Worm (Caenorhabditis elegans) whole organism, late embryonic: Measurements from ENCODE around the gene gcy-11.

Source experiments
- K09A11.1 ChIP-seq: sonication (generic microtip); optimal IDR thresholded peaks from 2 replicates; lab custom pipeline; 2017; ENCODE audit warnings: antibody characterized with exemption, mild to moderate bottlenecking, missing genetic modification characterization, missing compliant biosample characterization; ENCODE audit not compliant: insufficient read depth
- T23F11.4 ChIP-seq: fragments of 200-800 bp; sonication (Bioruptor generic); optimal IDR thresholded peaks from 2 replicates; lab custom pipeline; 2018; ENCODE audit warnings: mild to moderate bottlenecking, missing genetic modification characterization, missing compliant biosample characterization
- ama-1 ChIP-seq: fragments of 150-350 bp; optimal IDR thresholded peaks from 2 replicates; lab custom pipeline; 2014
- ceh-14 ChIP-seq: sonication (generic microtip); optimal IDR thresholded peaks from 2 replicates; lab custom pipeline; 2016; ENCODE audit warnings: missing genotype, missing genetic modification characterization, missing compliant biosample characterization
- ceh-18 ChIP-seq: sonication (generic microtip); optimal IDR thresholded peaks from 2 replicates; lab custom pipeline; 2016; ENCODE audit warnings: missing genetic modification characterization, missing compliant biosample characterization
- ceh-19 ChIP-seq: fragments of 200-800 bp; sonication (Bioruptor generic); optimal IDR thresholded peaks from 2 replicates; lab custom pipeline; 2018; ENCODE audit warnings: mild to moderate bottlenecking, missing genetic modification characterization, missing compliant biosample characterization
- ceh-2 ChIP-seq: sonication (generic microtip); optimal IDR thresholded peaks from 2 replicates; lab custom pipeline; 2016; ENCODE audit warnings: missing genotype, missing genetic modification characterization, missing compliant biosample characterization
- ceh-24 ChIP-seq: sonication (generic microtip); optimal IDR thresholded peaks from 2 replicates; lab custom pipeline; 2016; ENCODE audit warnings: mild to moderate bottlenecking, missing genetic modification characterization, missing compliant biosample characterization
- ceh-31 ChIP-seq: sonication (generic microtip); optimal IDR thresholded peaks from 2 replicates; lab custom pipeline; 2016; ENCODE audit warnings: missing genetic modification characterization, missing compliant biosample characterization
- ceh-45 ChIP-seq: fragments of 200-800 bp; sonication (Bioruptor generic); IDR thresholded peaks from 2 replicates; pipeline ENCODE4 v1.3.6; 2022; ENCODE audit warnings: missing genetic modification reagents, missing genetic modification characterization, missing compliant biosample characterization
- ceh-9 ChIP-seq: sonication (generic microtip); optimal IDR thresholded peaks from 2 replicates; lab custom pipeline; 2016; ENCODE audit warnings: mild to moderate bottlenecking, missing genetic modification characterization, inconsistent platforms, missing compliant biosample characterization
- elt-4 ChIP-seq: sonication (generic microtip); optimal IDR thresholded peaks from 2 replicates; lab custom pipeline; 2016; ENCODE audit warnings: missing genetic modification characterization, missing compliant biosample characterization
- ets-4 ChIP-seq: sonication (generic microtip); optimal IDR thresholded peaks from 2 replicates; lab custom pipeline; 2016; ENCODE audit warnings: missing genetic modification characterization, missing compliant biosample characterization
- fkh-10 ChIP-seq: fragments of 150-350 bp; optimal IDR thresholded peaks from 2 replicates; lab custom pipeline; 2014; ENCODE audit warnings: missing biosample characterization, missing genetic modification reagents, missing genetic modification characterization
- fkh-6 ChIP-seq: sonication (generic microtip); optimal IDR thresholded peaks from 2 replicates; lab custom pipeline; 2016; ENCODE audit warnings: missing genetic modification characterization, missing compliant biosample characterization
- hlh-13 ChIP-seq: fragments of 200-800 bp; sonication (Bioruptor generic); optimal IDR thresholded peaks from 2 replicates; lab custom pipeline; 2018; ENCODE audit warnings: mild to moderate bottlenecking, missing genetic modification characterization, missing compliant biosample characterization
- hlh-15 ChIP-seq: sonication (generic microtip); optimal IDR thresholded peaks from 2 replicates; lab custom pipeline; 2016; ENCODE audit warnings: missing genetic modification characterization, missing compliant biosample characterization
- hlh-30 ChIP-seq: sonication (generic microtip); optimal IDR thresholded peaks from 2 replicates; lab custom pipeline; 2017; ENCODE audit warnings: antibody characterized with exemption, missing genetic modification characterization, missing compliant biosample characterization; ENCODE audit not compliant: insufficient read depth
- hlh-8 ChIP-seq: sonication (generic microtip); optimal IDR thresholded peaks from 2 replicates; lab custom pipeline; 2016; ENCODE audit warnings: missing genotype, missing genetic modification characterization, missing compliant biosample characterization
- lim-6 ChIP-seq: sonication (generic microtip); optimal IDR thresholded peaks from 2 replicates; lab custom pipeline; 2016; ENCODE audit warnings: missing genetic modification characterization, missing compliant biosample characterization
- madf-2 ChIP-seq: sonication (generic microtip); optimal IDR thresholded peaks from 2 replicates; lab custom pipeline; 2017; ENCODE audit warnings: missing genetic modification characterization, missing compliant biosample characterization
- mec-3 ChIP-seq: sonication (generic microtip); optimal IDR thresholded peaks from 2 replicates; lab custom pipeline; 2016; ENCODE audit warnings: borderline replicate concordance, missing genetic modification characterization, missing compliant biosample characterization
- nfya-1 ChIP-seq: sonication (generic microtip); optimal IDR thresholded peaks from 2 replicates; lab custom pipeline; 2017; ENCODE audit warnings: missing genetic modification characterization, mild to moderate bottlenecking, missing compliant biosample characterization, antibody characterized with exemption, moderate library complexity
- odd-2 ChIP-seq: sonication (generic microtip); optimal IDR thresholded peaks from 2 replicates; lab custom pipeline; 2017; ENCODE audit warnings: antibody characterized with exemption, mild to moderate bottlenecking, missing genetic modification characterization, missing compliant biosample characterization
- pag-3 ChIP-seq: sonication (generic microtip); optimal IDR thresholded peaks from 2 replicates; lab custom pipeline; 2016; ENCODE audit warnings: missing compliant biosample characterization, missing genetic modification characterization, borderline replicate concordance
- pat-9 ChIP-seq: fragments of 200-800 bp; sonication (Bioruptor generic); optimal IDR thresholded peaks from 2 replicates; lab custom pipeline; 2018; ENCODE audit warnings: mild to moderate bottlenecking, missing genetic modification characterization, moderate library complexity, missing compliant biosample characterization
- pax-1 ChIP-seq: fragments of 150-350 bp; optimal IDR thresholded peaks from 2 replicates; lab custom pipeline; 2014; ENCODE audit warnings: missing biosample characterization, missing genetic modification characterization
- pha-2 ChIP-seq: sonication (generic microtip); optimal IDR thresholded peaks from 2 replicates; lab custom pipeline; 2017; ENCODE audit warnings: mild to moderate bottlenecking, missing genetic modification characterization, missing compliant biosample characterization
- pha-4 ChIP-seq: fragments of 150-350 bp; optimal IDR thresholded peaks from 2 replicates; lab custom pipeline; 2018; ENCODE audit warnings: missing biosample characterization, missing genetic modification reagents, missing genetic modification characterization
- ref-2 ChIP-seq: sonication (generic microtip); optimal IDR thresholded peaks from 2 replicates; lab custom pipeline; 2016; ENCODE audit warnings: missing genetic modification characterization, missing compliant biosample characterization
- rnt-1 ChIP-seq: sonication (generic microtip); optimal IDR thresholded peaks from 2 replicates; lab custom pipeline; 2016; ENCODE audit warnings: missing genetic modification characterization, missing compliant biosample characterization
- sdc-2 ChIP-seq: sonication (generic microtip); optimal IDR thresholded peaks from 2 replicates; lab custom pipeline; 2016; ENCODE audit warnings: missing genotype, missing genetic modification characterization, missing compliant biosample characterization
- sox-2 ChIP-seq: fragments of 200-800 bp; sonication (Bioruptor generic); IDR thresholded peaks from 2 replicates; pipeline ENCODE4 v1.3.6; 2022; ENCODE audit warnings: missing genetic modification reagents, missing genetic modification characterization, missing compliant biosample characterization
- tbx-7 ChIP-seq: sonication (generic microtip); optimal IDR thresholded peaks from 2 replicates; lab custom pipeline; 2016; ENCODE audit warnings: missing genotype, missing genetic modification characterization, missing compliant biosample characterization
- unc-55 ChIP-seq: sonication (generic microtip); optimal IDR thresholded peaks from 2 replicates; lab custom pipeline; 2017; ENCODE audit warnings: missing biosample characterization, missing genetic modification reagents, missing genetic modification characterization
- unc-86 ChIP-seq: sonication (generic microtip); optimal IDR thresholded peaks from 2 replicates; lab custom pipeline; 2016; ENCODE audit warnings: missing genetic modification characterization, missing compliant biosample characterization
- zip-5 ChIP-seq: sonication (generic microtip); optimal IDR thresholded peaks from 2 replicates; lab custom pipeline; 2016; ENCODE audit warnings: missing genetic modification characterization, missing compliant biosample characterization
- ztf-16 ChIP-seq: sonication (generic microtip); optimal IDR thresholded peaks from 2 replicates; lab custom pipeline; 2017; ENCODE audit warnings: missing genetic modification characterization, missing compliant biosample characterization

Gene gcy-11

ce11 chrX:17055481-17055835 is at the start of gene gcy-11:
Gene gcy-11, minus strand, starts transcription at chrX:17055581.
- no peak for TF ChIP-seq ztf-16 (tag; lab: Kevin White, UChicago)
- no peak for TF ChIP-seq rnt-1 (tag; lab: Kevin White, UChicago)
- no peak for TF ChIP-seq sox-2 (GFP tag; lab: Robert Waterston, UW)
- TF ChIP-seq zip-5 (tag; lab: Kevin White, UChicago): no peak
- no peak for TF ChIP-seq T23F11.4 (GFP tag; lab: Kevin White, UChicago)
- TF ChIP-seq ceh-18 (tag; lab: Kevin White, UChicago): no peak
- TF ChIP-seq pha-2 (tag; lab: Kevin White, UChicago): no peak
- TF ChIP-seq madf-2: no peak
- no peak for TF ChIP-seq hlh-8
- no peak for TF ChIP-seq ceh-19
- no peak for TF ChIP-seq pha-4
- no peak for TF ChIP-seq fkh-10
- no peak for TF ChIP-seq mec-3 (tag; lab: Kevin White, UChicago)
- TF ChIP-seq elt-4 (tag; lab: Kevin White, UChicago): no peak
- no peak for TF ChIP-seq ceh-14 (tag; lab: Kevin White, UChicago)
- TF ChIP-seq pag-3 (tag; lab: Kevin White, UChicago): no peak
- TF ChIP-seq unc-86 (tag; lab: Kevin White, UChicago): no peak
- TF ChIP-seq hlh-13 (GFP tag; lab: Kevin White, UChicago): no peak

DNA sequence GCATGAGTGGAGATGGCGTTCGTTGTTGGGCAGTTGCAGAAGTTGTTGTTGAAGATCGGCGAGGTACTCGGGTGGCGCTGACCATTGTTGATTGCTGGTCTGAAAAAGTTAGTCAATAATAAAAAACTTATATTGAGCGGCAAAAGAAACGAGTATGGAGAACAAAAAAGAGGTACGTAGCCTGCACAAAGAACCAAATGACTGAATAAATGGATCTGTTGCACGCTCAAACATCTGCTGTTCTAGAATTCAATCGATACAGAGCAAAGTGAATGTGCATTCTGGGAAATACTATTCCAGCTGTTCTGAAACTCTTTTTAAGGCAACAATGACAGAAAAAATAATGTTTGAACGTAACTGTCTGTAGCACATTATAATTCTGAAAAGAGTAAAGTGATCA is 45.3 kb upstream of the gcy-11 start, which contains the start of gene lido-2:
Gene lido-2, minus strand, starts transcription at position 101 of the 400 bp plus-strand sequence.
- TF ChIP-seq tbx-7 (tag; lab: Kevin White, UChicago): no peak
- no peak for TF ChIP-seq hlh-30 (tag; lab: Kevin White, UChicago)
- no peak for TF ChIP-seq pat-9 (tag; lab: Kevin White, UChicago)
- no peak for TF ChIP-seq ceh-14 (tag; lab: Kevin White, UChicago)

DNA sequence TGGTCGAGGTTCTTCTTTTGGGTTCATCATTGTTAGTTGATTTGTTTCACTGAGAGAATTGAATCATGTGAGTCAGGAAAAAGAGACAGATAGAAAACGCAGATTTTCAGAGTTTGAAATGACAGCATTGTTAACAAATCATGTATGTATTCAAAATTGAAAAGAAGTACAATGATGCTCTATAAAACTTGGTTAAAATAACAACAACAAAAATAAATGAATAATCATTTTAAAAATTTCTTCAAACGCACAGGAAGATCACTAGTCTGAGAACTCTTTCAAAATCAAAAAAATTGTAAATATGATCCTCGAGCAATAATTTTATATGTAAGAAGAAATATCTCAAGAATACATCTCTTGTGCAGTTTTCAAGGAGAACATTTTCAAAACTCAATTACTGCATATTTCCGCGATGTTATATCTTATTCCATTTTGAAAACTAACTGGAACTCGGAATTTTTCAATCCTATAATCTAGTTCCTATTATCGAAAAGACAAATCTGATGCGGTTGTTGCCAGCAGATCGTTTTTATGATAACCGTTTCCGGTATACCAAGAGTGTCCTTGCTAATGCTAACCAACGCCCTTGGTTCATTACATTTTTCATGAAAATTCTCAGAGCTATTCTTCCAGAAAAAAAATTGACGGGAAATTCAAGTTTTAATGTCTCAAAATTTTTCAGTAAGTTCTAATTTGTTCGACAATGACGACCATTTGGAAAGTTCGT is 41.3 kb upstream of the gcy-11 start, which contains the start of gene lido-1:
Gene lido-1, minus strand, starts transcription at position 51 of the 727 bp plus-strand sequence.
- TF ChIP-seq odd-2 (tag; lab: Kevin White, UChicago) (no peak), ceh-19 (no peak), sox-2 (GFP tag; lab: Robert Waterston, UW) (no peak), hlh-8 (no peak), lim-6 (tag; lab: Kevin White, UChicago) (no peak), ceh-24 (no peak), fkh-6 (tag; lab: Kevin White, UChicago) (no peak), ama-1 (lab: Kevin White, UChicago) (no peak), ceh-9 (tag; lab: Kevin White, UChicago) (no peak), sdc-2 (tag; lab: Kevin White, UChicago) (no peak), ceh-31 (no peak), ets-4 (tag; lab: Kevin White, UChicago) (no peak), unc-55 (no peak), nfya-1 (tag; lab: Kevin White, UChicago) (no peak), ceh-45 (GFP tag; lab: Robert Waterston, UW) (no peak), T23F11.4 (GFP tag; lab: Kevin White, UChicago) (no peak), ref-2 (tag; lab: Kevin White, UChicago) (no peak), ceh-2 (tag; lab: Kevin White, UChicago) (no peak), K09A11.1 (no peak)

DNA sequence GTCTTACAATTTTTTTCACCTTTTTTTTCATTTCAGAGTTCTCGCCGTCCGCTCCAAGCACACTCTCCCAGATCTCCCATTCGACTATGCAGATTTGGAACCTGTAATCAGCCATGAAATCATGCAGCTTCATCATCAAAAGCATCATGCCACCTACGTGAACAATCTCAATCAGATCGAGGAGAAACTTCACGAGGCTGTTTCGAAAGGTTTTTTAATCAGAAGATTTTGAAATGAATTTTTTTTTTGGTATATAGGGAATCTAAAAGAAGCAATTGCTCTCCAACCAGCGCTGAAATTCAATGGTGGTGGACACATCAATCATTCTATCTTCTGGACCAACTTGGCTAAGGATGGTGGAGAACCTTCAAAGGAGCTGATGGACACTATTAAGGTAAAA is 37.8 kb upstream of the gcy-11 start, which contains the start of gene C08A9.3:
Gene C08A9.3, minus strand, starts transcription at position 101 of the 400 bp plus-strand sequence.
- no peak for TF ChIP-seq odd-2 (tag; lab: Kevin White, UChicago)
- TF ChIP-seq pax-1 (tag; lab: Kevin White, UChicago): no peak
- TF ChIP-seq hlh-8: no peak
- TF ChIP-seq T23F11.4 (GFP tag; lab: Kevin White, UChicago): no peak
- no peak for TF ChIP-seq K09A11.1
- no peak for TF ChIP-seq hlh-15 (tag; lab: Kevin White, UChicago)
- TF ChIP-seq ceh-2 (tag; lab: Kevin White, UChicago): no peak
